Worm (Caenorhabditis elegans): ENCODE data around the gene gur-5.

ce11 chrII:5301810-5302209 is 16.7 kb downstream of the gur-5 start:
- TF ChIP-seq flh-1 (GFP tag; optimal IDR thresholded peaks at IDR 0.05) (no peak), lsy-2 (tag; optimal IDR thresholded peaks at IDR 0.05) (no peak)
